Worm (Caenorhabditis elegans): ENCODE data around the gene T14B4.20.

- TF ChIP-seq ama-1 (optimal IDR thresholded peaks at IDR 0.05) (no peak), blmp-1 (tag; optimal IDR thresholded peaks at IDR 0.05) (no peak), lin-13 (GFP tag; optimal IDR thresholded peaks at IDR 0.05) (no peak), unc-62 (GFP tag; optimal IDR thresholded peaks at IDR 0.05) (no peak), pqm-1 (tag; optimal IDR thresholded peaks at IDR 0.05) (no peak), nhr-237 (tag; optimal IDR thresholded peaks at IDR 0.05) (no peak), C34B4.2 (tag; optimal IDR thresholded peaks at IDR 0.05) (no peak), zip-4 (GFP tag; optimal IDR thresholded peaks at IDR 0.05) (no peak), lir-3 (tag; optimal IDR thresholded peaks at IDR 0.05; ENCODE audit: poor library complexity) (no peak), unc-86 (tag; optimal IDR thresholded peaks at IDR 0.05) (no peak)
Observed at ce11 chrII:6745783-6746182, 29.1 kb downstream of the T14B4.20 start, which contains the start of gene ins-14.
